Worm (Caenorhabditis elegans): Measurements from ENCODE around the gene col-161.

DNA sequence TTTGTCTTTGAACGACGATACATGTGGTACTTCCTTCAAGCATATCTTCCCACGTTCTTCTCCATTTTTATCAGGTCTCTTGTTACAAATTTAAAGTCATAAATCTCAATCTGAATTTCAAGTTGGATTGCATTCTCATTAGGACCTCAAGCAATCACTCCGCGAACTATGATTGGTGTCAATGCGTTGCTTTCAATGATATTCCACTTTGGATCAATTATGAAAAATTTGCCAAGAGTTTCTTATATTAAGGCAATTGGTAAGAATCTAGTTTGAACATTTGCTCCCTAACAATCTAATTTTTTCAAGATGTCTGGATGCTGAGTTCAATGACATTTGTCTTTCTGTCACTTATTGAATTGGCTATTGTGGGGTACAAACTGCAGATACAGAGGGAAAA lies 24.4 kb upstream of the col-161 start:
- TF ChIP-seq fos-1 (tag; optimal IDR thresholded peaks at IDR 0.05) = no peak
- TF ChIP-seq blmp-1 (tag; optimal IDR thresholded peaks at IDR 0.05; ENCODE audit: insufficient read depth) = no peak
- TF ChIP-seq elt-3 (tag; optimal IDR thresholded peaks at IDR 0.05) = no peak
- TF ChIP-seq unc-62 (GFP tag; optimal IDR thresholded peaks at IDR 0.05) = no peak
- TF ChIP-seq alr-1 (tag; optimal IDR thresholded peaks at IDR 0.05) = no peak
- no peak for TF ChIP-seq sem-4 (tag; optimal IDR thresholded peaks at IDR 0.05)
- no peak for TF ChIP-seq R02D3.7 (tag; optimal IDR thresholded peaks at IDR 0.05)
